Fruit fly (Drosophila melanogaster) whole organism, embryonic: ENCODE measurements around the gene Cdk1.

Experiments used
- ATbp ChIP-seq: fragments of 200-800 bp; sonication (Bioruptor generic); optimal IDR thresholded peaks from 2 replicates; lab custom pipeline; 2017; ENCODE audit warnings: missing biosample characterization, mild to moderate bottlenecking, missing genetic modification characterization, missing genetic modification reagents
- B-H1 ChIP-seq: fragments of 200-800 bp; sonication (Bioruptor generic); IDR thresholded peaks from 3 replicates; pipeline ENCODE4 v1.3.6; 2022; ENCODE audit warnings: missing biosample characterization, missing genetic modification characterization
- B-H2 ChIP-seq: fragments of 200-800 bp; sonication (Bioruptor generic); optimal IDR thresholded peaks from 2 replicates; lab custom pipeline; 2018; ENCODE audit warnings: missing biosample characterization, mild to moderate bottlenecking, missing genetic modification characterization
- Bdp1 ChIP-seq: fragments of 200-800 bp; sonication (Bioruptor generic); optimal IDR thresholded peaks from 3 replicates; lab custom pipeline; 2016; ENCODE audit warnings: missing biosample characterization, missing genetic modification characterization
- CG10209 ChIP-seq: fragments of 200-800 bp; sonication (Bioruptor generic); optimal IDR thresholded peaks from 3 replicates; lab custom pipeline; 2017; ENCODE audit warnings: missing biosample characterization, mild to moderate bottlenecking, missing genetic modification characterization, missing genetic modification reagents
- CG10979 ChIP-seq: fragments of 200-800 bp; sonication (Bioruptor generic); optimal IDR thresholded peaks from 2 replicates; lab custom pipeline; 2018; ENCODE audit warnings: missing biosample characterization, mild to moderate bottlenecking, missing genetic modification characterization, moderate library complexity
- CG12299 ChIP-seq: fragments of 200-800 bp; sonication (Bioruptor generic); optimal IDR thresholded peaks from 2 replicates; lab custom pipeline; 2018; ENCODE audit warnings: missing biosample characterization, mild to moderate bottlenecking, missing genetic modification characterization
- CG12744 ChIP-seq: fragments of 200-800 bp; sonication (Bioruptor generic); optimal IDR thresholded peaks from 2 replicates; lab custom pipeline; 2016; ENCODE audit warnings: missing biosample characterization, missing genetic modification characterization
- CG14441 ChIP-seq: fragments of 200-800 bp; sonication (Bioruptor generic); IDR thresholded peaks from 2 replicates; pipeline ENCODE4 v1.3.6; 2022; ENCODE audit warnings: missing biosample characterization, missing genetic modification characterization
- CG15696 ChIP-seq: fragments of 200-800 bp; sonication (Bioruptor generic); optimal IDR thresholded peaks from 2 replicates; lab custom pipeline; 2019; ENCODE audit warnings: missing biosample characterization, mild to moderate bottlenecking, missing genetic modification characterization, moderate library complexity
- CG2116 ChIP-seq: fragments of 200-800 bp; sonication (Bioruptor generic); optimal IDR thresholded peaks from 3 replicates; lab custom pipeline; 2018; ENCODE audit warnings: missing biosample characterization, mild to moderate bottlenecking, missing genetic modification characterization
- CG2120 ChIP-seq: fragments of 200-800 bp; sonication (Bioruptor generic); optimal IDR thresholded peaks from 3 replicates; lab custom pipeline; 2016; ENCODE audit warnings: missing biosample characterization, missing genetic modification characterization
- CG3995 ChIP-seq: fragments of 200-800 bp; sonication (Bioruptor generic); optimal IDR thresholded peaks from 3 replicates; lab custom pipeline; 2016; ENCODE audit warnings: missing biosample characterization, missing genetic modification characterization
- CG4282 ChIP-seq: fragments of 200-800 bp; sonication (Bioruptor generic); optimal IDR thresholded peaks from 2 replicates; lab custom pipeline; 2016; ENCODE audit warnings: missing biosample characterization, missing genetic modification characterization
- CG5180 ChIP-seq: fragments of 200-800 bp; sonication (Bioruptor generic); optimal IDR thresholded peaks from 3 replicates; lab custom pipeline; 2017; ENCODE audit warnings: missing biosample characterization, missing genetic modification characterization, mild to moderate bottlenecking, moderate library complexity, missing genetic modification reagents
- CG6683 ChIP-seq: fragments of 200-800 bp; sonication (Bioruptor generic); optimal IDR thresholded peaks from 2 replicates; lab custom pipeline; 2017; ENCODE audit warnings: missing biosample characterization, mild to moderate bottlenecking, missing genetic modification characterization, missing genetic modification reagents
- CG6854 ChIP-seq: fragments of 200-800 bp; sonication (Bioruptor generic); optimal IDR thresholded peaks from 3 replicates; lab custom pipeline; 2017; ENCODE audit warnings: missing biosample characterization, mild to moderate bottlenecking, missing genetic modification characterization
- CG7357 ChIP-seq: fragments of 200-800 bp; sonication (Bioruptor generic); IDR thresholded peaks from 3 replicates; pipeline ENCODE4 v1.3.6; 2022; ENCODE audit warnings: missing biosample characterization, missing genetic modification characterization
- CG7839 ChIP-seq: fragments of 200-800 bp; sonication (Bioruptor generic); optimal IDR thresholded peaks from 3 replicates; lab custom pipeline; 2018; ENCODE audit warnings: missing biosample characterization, mild to moderate bottlenecking, missing genetic modification characterization, moderate library complexity
- CG9876 ChIP-seq: fragments of 200-800 bp; sonication (Bioruptor generic); optimal IDR thresholded peaks from 2 replicates; lab custom pipeline; 2016; ENCODE audit warnings: missing biosample characterization, missing genetic modification characterization
- CrebB ChIP-seq: fragments of 200-800 bp; sonication (Bioruptor generic); optimal IDR thresholded peaks from 3 replicates; lab custom pipeline; 2018; ENCODE audit warnings: missing biosample characterization, mild to moderate bottlenecking, missing genetic modification characterization
- D19A ChIP-seq: fragments of 200-800 bp; optimal IDR thresholded peaks from 3 replicates; lab custom pipeline; 2019; ENCODE audit warnings: missing biosample characterization, mild to moderate bottlenecking, missing genetic modification characterization, moderate library complexity
- Dad ChIP-seq: fragments of 200-800 bp; sonication (Bioruptor generic); optimal IDR thresholded peaks from 3 replicates; lab custom pipeline; 2016; ENCODE audit warnings: missing biosample characterization, missing genetic modification characterization
- Dip3 ChIP-seq: fragments of 200-800 bp; sonication (Bioruptor generic); optimal IDR thresholded peaks from 3 replicates; lab custom pipeline; 2016; ENCODE audit warnings: missing biosample characterization, missing genetic modification characterization
- E2f2 ChIP-seq: fragments of 200-800 bp; sonication (Bioruptor generic); IDR thresholded peaks from 2 replicates; pipeline ENCODE4 v1.3.6; 2022; ENCODE audit warnings: missing biosample characterization, missing genetic modification characterization
- Eip74EF ChIP-seq, 2 experiments: fragments of 200-800 bp in 1 of 2; fragments of >200 bp in 1 of 2; sonication (Bioruptor generic) in 1 of 2; optimal IDR thresholded peaks; 2 replicates each; lab custom pipeline; 2017 to 2019; ENCODE audit warnings: missing biosample characterization in 2 of 2, missing genetic modification characterization in 2 of 2, mild to moderate bottlenecking in 1 of 2, moderate library complexity in 1 of 2
- Nf-YB ChIP-seq: fragments of 200-800 bp; sonication (Bioruptor generic); optimal IDR thresholded peaks from 3 replicates; lab custom pipeline; 2019; ENCODE audit warnings: missing biosample characterization, mild to moderate bottlenecking, missing genetic modification characterization, moderate library complexity
- Pdp1 ChIP-seq, 2 experiments: fragments of 200-800 bp; sonication (Bioruptor generic); optimal IDR thresholded peaks; 3 replicates each; lab custom pipeline; 2016; ENCODE audit warnings: missing biosample characterization in 2 of 2, missing genetic modification characterization in 2 of 2, mild to moderate bottlenecking in 1 of 2, moderate library complexity in 1 of 2
- Sin3A ChIP-seq: fragments of >200 bp; optimal IDR thresholded peaks from 2 replicates; lab custom pipeline; 2018
- YL-1 ChIP-seq: fragments of 200-800 bp; sonication (Bioruptor generic); optimal IDR thresholded peaks from 3 replicates; lab custom pipeline; 2017; ENCODE audit warnings: missing biosample characterization, mild to moderate bottlenecking, missing genetic modification characterization
- ash1 ChIP-seq: fragments of 200-800 bp; sonication (Bioruptor generic); optimal IDR thresholded peaks from 2 replicates; lab custom pipeline; 2018; ENCODE audit warnings: missing biosample characterization, mild to moderate bottlenecking, missing genetic modification characterization
- bab2 ChIP-seq: fragments of 200-800 bp; sonication (Bioruptor generic); optimal IDR thresholded peaks from 2 replicates; lab custom pipeline; 2016; ENCODE audit warnings: missing biosample characterization, missing genetic modification characterization
- corto ChIP-seq: fragments of 200-800 bp; sonication (Bioruptor generic); optimal IDR thresholded peaks from 2 replicates; lab custom pipeline; 2016; ENCODE audit warnings: missing biosample characterization, mild to moderate bottlenecking, missing genetic modification characterization, moderate library complexity
- fd102C ChIP-seq: fragments of 200-800 bp; sonication (Bioruptor generic); optimal IDR thresholded peaks from 2 replicates; lab custom pipeline; 2018; ENCODE audit warnings: missing biosample characterization, mild to moderate bottlenecking, missing genetic modification characterization, moderate library complexity
- gce ChIP-seq: fragments of 200-800 bp; sonication (Bioruptor generic); IDR thresholded peaks from 3 replicates; pipeline ENCODE4 v1.3.6; 2022; ENCODE audit warnings: missing biosample characterization, missing genetic modification characterization
- gfzf ChIP-seq: fragments of 200-800 bp; sonication (Bioruptor generic); optimal IDR thresholded peaks from 2 replicates; lab custom pipeline; 2016; ENCODE audit warnings: missing biosample characterization, mild to moderate bottlenecking, missing genetic modification characterization, moderate library complexity
- gt ChIP-seq: fragments of 200-800 bp; sonication (Bioruptor generic); IDR thresholded peaks from 2 replicates; pipeline ENCODE4 v1.3.6; 2022; ENCODE audit warnings: missing biosample characterization, missing genetic modification characterization
- ham ChIP-seq: fragments of 200-800 bp; sonication (Bioruptor generic); IDR thresholded peaks from 2 replicates; pipeline ENCODE4 v1.3.6; 2022; ENCODE audit warnings: missing biosample characterization, missing genetic modification characterization
- kah ChIP-seq: fragments of 200-800 bp; sonication (Bioruptor generic); optimal IDR thresholded peaks from 2 replicates; lab custom pipeline; 2018; ENCODE audit warnings: missing biosample characterization, mild to moderate bottlenecking, missing genetic modification characterization
- lola ChIP-seq, 3 experiments: fragments of >200 bp in 2 of 3; fragments of 200-800 bp in 1 of 3; sonication (Bioruptor generic) in 1 of 3; optimal IDR thresholded peaks; 2 replicates each; lab custom pipeline; 2017 to 2019; ENCODE audit warnings: missing biosample characterization in 3 of 3, missing genetic modification characterization in 3 of 3, mild to moderate bottlenecking in 1 of 3, moderate library complexity in 1 of 3
- mam ChIP-seq: fragments of 200-800 bp; sonication (Bioruptor generic); optimal IDR thresholded peaks from 3 replicates; lab custom pipeline; 2016; ENCODE audit warnings: missing biosample characterization, missing genetic modification characterization
- pum ChIP-seq: fragments of 200-800 bp; sonication (Bioruptor generic); optimal IDR thresholded peaks from 2 replicates; lab custom pipeline; 2016; ENCODE audit warnings: missing biosample characterization, missing genetic modification characterization
- rib ChIP-seq: fragments of 200-800 bp; sonication (Bioruptor generic); IDR thresholded peaks from 2 replicates; pipeline ENCODE4 v1.3.6; 2022; ENCODE audit warnings: missing biosample characterization, missing genetic modification characterization
- so ChIP-seq: fragments of 200-800 bp; sonication (Bioruptor generic); IDR thresholded peaks from 3 replicates; pipeline ENCODE4 v1.3.6; 2022; ENCODE audit warnings: missing biosample characterization, missing genetic modification characterization
- tll ChIP-seq, 2 experiments: fragments of 200-800 bp in 1 of 2; fragments of >200 bp in 1 of 2; sonication (Bioruptor generic) in 1 of 2; optimal IDR thresholded peaks; 2 replicates each; lab custom pipeline; 2017 to 2019; ENCODE audit warnings: missing biosample characterization in 2 of 2, missing genetic modification characterization in 2 of 2, mild to moderate bottlenecking in 1 of 2, moderate library complexity in 1 of 2
- tup ChIP-seq: fragments of 200-800 bp; sonication (Bioruptor generic); optimal IDR thresholded peaks from 2 replicates; lab custom pipeline; 2016; ENCODE audit warnings: missing biosample characterization, mild to moderate bottlenecking, missing genetic modification characterization, moderate library complexity
- unpg ChIP-seq: fragments of 200-800 bp; sonication (Bioruptor generic); optimal IDR thresholded peaks from 3 replicates; lab custom pipeline; 2018; ENCODE audit warnings: missing biosample characterization, mild to moderate bottlenecking, missing genetic modification characterization, moderate library complexity
- usp ChIP-seq: fragments of >200 bp; optimal IDR thresholded peaks from 2 replicates; lab custom pipeline; 2017; ENCODE audit warnings: missing biosample characterization, missing genetic modification characterization
- vvl ChIP-seq: fragments of 200-800 bp; sonication (Bioruptor generic); IDR thresholded peaks from 2 replicates; pipeline ENCODE4 v1.3.6; 2022; ENCODE audit warnings: missing biosample characterization, missing genetic modification characterization
- yki ChIP-seq: fragments of >200 bp; optimal IDR thresholded peaks from 3 replicates; lab custom pipeline; 2018

Gene Cdk1

dm6 chr2L:10386208-10386805, at the start of gene Cdk1, which contains the start of gene mRpS7 (continued):
- peak; percentile 32 for TF ChIP-seq CG12299 (tag; lab: Kevin White, UChicago)
- TF ChIP-seq CG2116 (GFP tag; lab: Kevin White, UChicago), result peak; percentile 84
- peak; percentile 26 for TF ChIP-seq YL-1
- peak; percentile 80 for TF ChIP-seq CG2120 (GFP tag; lab: Kevin White, UChicago)
- TF ChIP-seq rib (GFP tag; lab: Robert Waterston, UW), result no peak
- TF ChIP-seq tup (GFP tag; lab: Kevin White, UChicago), result no peak
- no peak for TF ChIP-seq CG5180 (GFP tag; lab: Kevin White, UChicago)
- no peak for TF ChIP-seq usp
- no peak for TF ChIP-seq fd102C
- TF ChIP-seq gfzf (GFP tag; lab: Kevin White, UChicago), result peak; percentile 26
- TF ChIP-seq CG14441 (GFP tag; lab: Robert Waterston, UW), result peak; percentile 74
- peak; percentile 68 for TF ChIP-seq D19A (tag; lab: Kevin White, UChicago)
- TF ChIP-seq CG10209, result peak; percentile 68
- no peak for TF ChIP-seq CG4282
- TF ChIP-seq tll (GFP tag; optimal IDR thresholded peaks at IDR 0.05; lab: Kevin White, UChicago), result peak in 1 of 2 experiments; percentile 9
- 0 out of 3 replicates have a peak, but pooled peaks have one; percentile 34 for TF ChIP-seq so (GFP tag; lab: Robert Waterston, UW)
- TF ChIP-seq Sin3A (lab: Kevin White, UChicago), result no peak
- TF ChIP-seq unpg, result peak; percentile 79
- TF ChIP-seq Eip74EF (GFP tag; optimal IDR thresholded peaks at IDR 0.05; lab: Kevin White, UChicago), result peak in 1 of 2 experiments; percentile 38
- peak; percentile 26 for TF ChIP-seq B-H2 (GFP tag; lab: Kevin White, UChicago)
- TF ChIP-seq ATbp (GFP tag; lab: Kevin White, UChicago), result no peak
- no peak for TF ChIP-seq gt (GFP tag; lab: Robert Waterston, UW)
- TF ChIP-seq B-H1 (GFP tag; lab: Robert Waterston, UW), result peak; percentile 63
- TF ChIP-seq Nf-YB (GFP tag; lab: Kevin White, UChicago), result peak; percentile 51
- TF ChIP-seq CG6854 (GFP tag; lab: Kevin White, UChicago), result peak; percentile 3
- peak; percentile 86 for TF ChIP-seq CG7839
- peak; percentile 67; the same call in 1 of the 3 replicates for TF ChIP-seq gce (GFP tag; lab: Robert Waterston, UW)
- TF ChIP-seq Bdp1 (GFP tag; lab: Kevin White, UChicago), result no peak
- TF ChIP-seq vvl, result peak; percentile 77
- peak; percentile 30 for TF ChIP-seq CG12744 (GFP tag; lab: Kevin White, UChicago)
- TF ChIP-seq bab2 (GFP tag; lab: Kevin White, UChicago), result peak; percentile 59
- TF ChIP-seq Dad (GFP tag; lab: Kevin White, UChicago), result peak; percentile 21
- peak; percentile 56 for TF ChIP-seq mam (GFP tag; lab: Kevin White, UChicago)
- no peak for TF ChIP-seq CG6683 (GFP tag; lab: Kevin White, UChicago)
- TF ChIP-seq ash1, result no peak
- peak in 1 of 2 experiments; percentile 56 for TF ChIP-seq Pdp1 (GFP tag; optimal IDR thresholded peaks at IDR 0.05; lab: Kevin White, UChicago)
- TF ChIP-seq CrebB (tag; lab: Kevin White, UChicago), result no peak
- peak; percentile 82 for TF ChIP-seq E2f2
- TF ChIP-seq CG7357 (GFP tag; lab: Robert Waterston, UW), result peak; percentile 65; the same call in 2 of the 3 replicates
- peak; percentile 70 for TF ChIP-seq CG10979 (tag; lab: Kevin White, UChicago)
- TF ChIP-seq pum, result peak; percentile 56
- peak in 1 of 3 experiments; percentile 72 for TF ChIP-seq lola (GFP tag; optimal IDR thresholded peaks at IDR 0.05; lab: Kevin White, UChicago)
- no peak for TF ChIP-seq CG9876 (GFP tag; lab: Kevin White, UChicago)
- TF ChIP-seq CG15696, result peak; percentile 60
- TF ChIP-seq ham (GFP tag; lab: Robert Waterston, UW), result no peak
- TF ChIP-seq Dip3 (GFP tag; lab: Kevin White, UChicago), result peak; percentile 53
- TF ChIP-seq corto, result no peak
- TF ChIP-seq yki, result no peak
- TF ChIP-seq kah (GFP tag; lab: Kevin White, UChicago), result no peak
- peak; percentile 4 for TF ChIP-seq CG3995
